Fruit fly (Drosophila melanogaster): ENCODE results near the gene ppk27.

ppk27 gene

DNA sequence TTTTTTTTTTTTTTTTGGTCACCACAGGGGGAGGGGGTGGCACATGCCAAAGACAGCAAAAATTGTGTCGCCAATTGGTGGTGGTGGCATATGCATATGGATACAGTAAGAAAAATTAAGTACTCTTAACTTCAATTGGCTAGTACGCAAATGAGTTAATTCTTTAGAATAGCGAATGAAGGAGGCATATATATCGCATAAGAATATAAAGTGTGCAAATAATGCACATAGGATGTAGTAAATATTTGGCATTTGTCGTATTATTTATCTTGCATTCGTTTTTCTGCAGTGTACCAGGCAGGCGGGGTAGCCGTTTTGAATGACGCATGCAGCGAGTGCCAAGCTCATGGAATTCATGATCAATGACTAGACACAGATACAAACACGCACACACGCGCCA, 45.6 kb downstream of the ppk27 start (continued):
- peak; percentile 26 for TF ChIP-seq CG7368 (GFP tag; optimal IDR thresholded peaks at IDR 0.05)
- peak; percentile 11 for TF ChIP-seq topi (GFP tag; optimal IDR thresholded peaks at IDR 0.05)
- peak; percentile 67 for TF ChIP-seq CG6163 (GFP tag; IDR thresholded peaks at IDR 0.05)
- TF ChIP-seq Sox15 (GFP tag; optimal IDR thresholded peaks at IDR 0.05), result no peak
- TF ChIP-seq achi (GFP tag; optimal IDR thresholded peaks at IDR 0.05), result peak; percentile 48
- TF ChIP-seq ss (GFP tag; optimal IDR thresholded peaks at IDR 0.05), result peak in 1 of 2 experiments; percentile 11
- TF ChIP-seq CG16779 (tag; optimal IDR thresholded peaks at IDR 0.05), result no peak
- TF ChIP-seq Eip93F (GFP tag; optimal IDR thresholded peaks at IDR 0.05), result no peak
- TF ChIP-seq CG8119 (GFP tag; IDR thresholded peaks at IDR 0.05), result peak; percentile 62; the same call in 2 of the 3 replicates
- TF ChIP-seq Eip75B (GFP tag; optimal IDR thresholded peaks at IDR 0.05), result peak; percentile 10
- TF ChIP-seq acj6 (GFP tag; optimal IDR thresholded peaks at IDR 0.05), result peak; percentile 8
- 0 out of 2 replicates have a peak, but pooled peaks have one; percentile 29 for TF ChIP-seq CG11294 (GFP tag; IDR thresholded peaks at IDR 0.05)

DNA sequence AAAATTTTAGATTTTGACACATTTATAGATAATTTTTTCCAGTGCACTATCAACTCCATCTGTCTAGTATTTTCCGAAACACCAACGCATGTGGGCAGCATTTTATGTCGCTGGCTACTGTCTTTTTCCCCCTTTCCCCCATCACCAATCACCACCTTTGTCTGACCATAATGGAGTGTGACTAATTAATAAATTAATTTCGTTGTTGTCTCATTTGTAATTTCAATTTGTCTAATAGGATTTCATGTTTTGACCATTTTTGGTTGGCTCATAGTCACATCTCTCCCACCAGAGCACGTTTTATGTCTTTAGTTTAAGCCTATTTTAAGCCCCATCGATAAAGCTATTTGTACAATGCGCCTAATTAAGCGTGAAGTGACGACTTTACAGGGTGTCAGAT, 47.1 kb downstream of the ppk27 start:
- TF ChIP-seq CG8119 (GFP tag; IDR thresholded peaks at IDR 0.05) (no peak), lz (GFP tag; optimal IDR thresholded peaks at IDR 0.05) (no peak)

DNA sequence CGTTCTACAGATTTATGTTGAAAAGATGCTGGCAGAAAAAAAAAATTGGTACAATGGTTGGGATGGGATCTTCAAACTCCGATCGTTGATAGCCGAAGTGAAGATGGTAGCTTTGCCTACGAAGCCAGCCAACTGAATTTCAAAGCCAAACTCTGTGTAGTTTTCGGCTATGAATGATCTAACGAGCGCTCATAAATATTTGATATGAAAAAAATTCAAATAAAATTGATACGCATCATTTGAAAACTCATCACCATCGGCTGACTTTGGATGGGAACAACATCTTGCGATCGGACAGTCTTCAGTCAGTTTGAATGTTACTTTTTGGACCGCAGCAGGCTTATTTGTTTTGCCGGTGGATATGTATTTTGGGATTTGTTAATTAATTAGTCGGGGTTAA, 48.2 kb downstream of the ppk27 start:
- no peak for TF ChIP-seq pdm3 (GFP tag; optimal IDR thresholded peaks at IDR 0.05)
- TF ChIP-seq CG3032 (tag; optimal IDR thresholded peaks at IDR 0.05), result no peak
- TF ChIP-seq Blimp-1 (GFP tag; optimal IDR thresholded peaks at IDR 0.05), result no peak
- no peak for TF ChIP-seq Ets96B (tag; optimal IDR thresholded peaks at IDR 0.05)
- no peak for TF ChIP-seq svp (GFP tag)
- TF ChIP-seq acj6 (GFP tag; optimal IDR thresholded peaks at IDR 0.05), result no peak
- no peak for TF ChIP-seq esn (GFP tag; optimal IDR thresholded peaks at IDR 0.05)
- no peak for TF ChIP-seq Hr4 (GFP tag; optimal IDR thresholded peaks at IDR 0.05)
- no peak for TF ChIP-seq dac (GFP tag; optimal IDR thresholded peaks at IDR 0.05)
- no peak for TF ChIP-seq Ets21C (GFP tag; optimal IDR thresholded peaks at IDR 0.05)
- no peak for TF ChIP-seq Eip78C (GFP tag)
- no peak for TF ChIP-seq dsx (GFP tag; optimal IDR thresholded peaks at IDR 0.05; ENCODE audit: poor library complexity, severe bottlenecking)
- TF ChIP-seq CG32006 (GFP tag; optimal IDR thresholded peaks at IDR 0.05), result no peak
- TF ChIP-seq CG6163 (GFP tag; IDR thresholded peaks at IDR 0.05), result no peak
- no peak for TF ChIP-seq CG10631 (GFP tag; optimal IDR thresholded peaks at IDR 0.05)
- no peak for TF ChIP-seq CG6792 (GFP tag; optimal IDR thresholded peaks at IDR 0.05)
- TF ChIP-seq CG11762 (GFP tag; optimal IDR thresholded peaks at IDR 0.05; ENCODE audit: insufficient read depth), result no peak
- TF ChIP-seq Gug (GFP tag; IDR thresholded peaks at IDR 0.05), result no peak
- TF ChIP-seq fd59A (GFP tag; optimal IDR thresholded peaks at IDR 0.05), result no peak
- no peak for TF ChIP-seq fkh (GFP tag; optimal IDR thresholded peaks at IDR 0.05)

DNA sequence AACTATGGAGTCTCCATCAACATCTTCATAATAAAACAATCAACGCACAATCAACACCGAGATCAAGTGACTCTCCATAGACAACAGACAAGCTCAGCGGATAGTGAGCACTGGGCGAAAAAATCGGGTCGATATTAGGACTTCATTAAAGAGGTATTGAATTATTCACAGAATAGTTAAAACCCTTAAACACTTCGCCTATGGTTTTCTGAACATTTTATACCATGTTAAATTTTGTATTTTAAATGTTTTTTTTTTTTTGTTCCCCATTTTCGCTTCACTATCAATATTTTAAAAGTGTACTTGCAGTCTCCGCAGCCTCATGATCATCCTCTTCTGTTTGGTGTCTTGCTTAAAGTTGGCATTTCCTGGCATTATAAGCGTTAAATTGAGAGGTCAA, 49.1 kb downstream of the ppk27 start:
- TF ChIP-seq net (GFP tag; optimal IDR thresholded peaks at IDR 0.05) (peak; percentile 2), CG3032 (tag; optimal IDR thresholded peaks at IDR 0.05) (no peak), CG34406 (GFP tag; optimal IDR thresholded peaks at IDR 0.05) (no peak), pdm3 (GFP tag; optimal IDR thresholded peaks at IDR 0.05) (peak; percentile 31), CG32006 (GFP tag; optimal IDR thresholded peaks at IDR 0.05) (peak; percentile 52), CG8119 (GFP tag; IDR thresholded peaks at IDR 0.05) (peak; percentile 48; the same call in 2 of the 3 replicates), dac (GFP tag; optimal IDR thresholded peaks at IDR 0.05) (no peak), eg (GFP tag; IDR thresholded peaks at IDR 0.05) (no peak), CG6163 (GFP tag; IDR thresholded peaks at IDR 0.05) (0 out of 3 replicates have a peak, but pooled peaks have one; percentile 49), acj6 (GFP tag; optimal IDR thresholded peaks at IDR 0.05) (peak; percentile 7), fd59A (GFP tag; optimal IDR thresholded peaks at IDR 0.05) (no peak), Hr4 (GFP tag; optimal IDR thresholded peaks at IDR 0.05) (peak; percentile 41), achi (GFP tag; optimal IDR thresholded peaks at IDR 0.05) (peak; percentile 30), CG15336 (GFP tag; IDR thresholded peaks at IDR 0.05) (peak; percentile 40), Eip78C (GFP tag) (peak; percentile 82)

All from whole organism, prepupa.